Worm (Caenorhabditis elegans): ENCODE measurements around the gene acdh-8.

- TF ChIP-seq snpc-4 (tag; optimal IDR thresholded peaks at IDR 0.05) (no peak), mdl-1 (tag; optimal IDR thresholded peaks at IDR 0.05) (no peak), daf-12 (tag; optimal IDR thresholded peaks at IDR 0.05) (no peak), nfya-1 (tag; optimal IDR thresholded peaks at IDR 0.05; ENCODE audit: insufficient read depth) (no peak), pha-4 (tag; optimal IDR thresholded peaks at IDR 0.05) (peak; percentile 8), egl-27 (tag; optimal IDR thresholded peaks at IDR 0.05) (no peak), jun-1 (tag; optimal IDR thresholded peaks at IDR 0.05) (no peak), skn-1 (tag; optimal IDR thresholded peaks at IDR 0.05) (no peak), fos-1 (tag; optimal IDR thresholded peaks at IDR 0.05) (no peak), unc-62 (GFP tag; optimal IDR thresholded peaks at IDR 0.05) (no peak), ztf-4 (tag; optimal IDR thresholded peaks at IDR 0.05) (no peak)
Measured at ce11 chrII:5804288-5804687, 10.0 kb downstream of the acdh-8 start.
